Fruit fly (Drosophila melanogaster) whole organism, embryonic: ENCODE results near the gene CG46412.

ENCODE experiments used
- Bgb ChIP-seq: fragments of 200-800 bp; sonication (Bioruptor generic); IDR thresholded peaks from 2 replicates; pipeline ENCODE4 v1.3.6; 2022; ENCODE audit warnings: missing biosample characterization, missing genetic modification characterization; ENCODE audit not compliant: partially characterized antibody
- CG1647 ChIP-seq: fragments of 200-800 bp; sonication (Bioruptor generic); optimal IDR thresholded peaks from 3 replicates; lab custom pipeline; 2016; ENCODE audit warnings: missing biosample characterization, missing genetic modification characterization
- CG6654 ChIP-seq: fragments of 200-800 bp; sonication (Bioruptor generic); optimal IDR thresholded peaks from 2 replicates; lab custom pipeline; 2017; ENCODE audit warnings: missing biosample characterization, mild to moderate bottlenecking, missing genetic modification characterization
- Sry-β ChIP-seq: fragments of 200-800 bp; sonication (Bioruptor generic); optimal IDR thresholded peaks from 2 replicates; lab custom pipeline; 2018; ENCODE audit warnings: missing biosample characterization, mild to moderate bottlenecking, missing genetic modification characterization, moderate library complexity
- dan ChIP-seq: fragments of 200-800 bp; sonication (Bioruptor generic); IDR thresholded peaks from 2 replicates; pipeline ENCODE4 v1.3.6; 2022; ENCODE audit warnings: missing biosample characterization, missing genetic modification characterization
- gsb-n ChIP-seq: fragments of 200-800 bp; sonication (Bioruptor generic); optimal IDR thresholded peaks from 3 replicates; lab custom pipeline; 2018; ENCODE audit warnings: missing biosample characterization, mild to moderate bottlenecking, missing genetic modification characterization
- kni ChIP-seq: fragments of 200-800 bp; sonication (Bioruptor generic); optimal IDR thresholded peaks from 3 replicates; lab custom pipeline; 2017; ENCODE audit warnings: mild to moderate bottlenecking, missing biosample characterization, missing genetic modification reagents, missing genetic modification characterization
- scrt ChIP-seq: fragments of 200-800 bp; sonication (Bioruptor generic); optimal IDR thresholded peaks from 2 replicates; lab custom pipeline; 2018; ENCODE audit warnings: missing biosample characterization, mild to moderate bottlenecking, missing genetic modification characterization, moderate library complexity
- toy ChIP-seq: fragments of 200-800 bp; sonication (Bioruptor generic); IDR thresholded peaks from 2 replicates; pipeline ENCODE4 v1.3.6; 2022; ENCODE audit warnings: missing biosample characterization, missing genetic modification characterization

DNA sequence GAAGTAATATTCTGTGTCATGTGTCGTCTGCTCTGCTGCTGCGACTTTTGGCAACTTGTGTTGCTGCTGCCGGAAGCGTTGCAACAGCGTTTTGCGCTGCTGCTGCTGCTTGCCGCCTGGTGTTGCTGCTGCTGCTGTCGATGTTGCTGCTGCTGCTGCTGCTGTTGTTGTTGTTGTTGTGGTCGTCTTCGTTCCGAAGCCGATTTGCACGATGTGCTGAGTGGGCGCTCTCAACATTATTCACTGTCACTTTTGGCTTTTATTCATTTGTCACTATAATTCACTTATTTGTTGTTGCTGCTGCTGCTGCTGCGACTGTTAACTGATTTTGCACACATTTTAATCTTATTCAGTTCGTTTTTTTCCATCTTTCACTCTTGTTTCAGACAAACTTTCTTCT lies 21.4 kb downstream of the CG46412 start:
- TF ChIP-seq kni (GFP tag; lab: Kevin White, UChicago) (no peak), CG1647 (no peak), gsb-n (tag; lab: Kevin White, UChicago) (no peak), Bgb (GFP tag; lab: Robert Waterston, UW) (no peak), scrt (GFP tag; lab: Kevin White, UChicago) (no peak), dan (no peak), toy (GFP tag; lab: Robert Waterston, UW) (no peak), Sry-β (GFP tag; lab: Kevin White, UChicago) (no peak), CG6654 (GFP tag; lab: Kevin White, UChicago) (no peak)
